Fruit fly (Drosophila melanogaster): ENCODE data around the gene fbl.

DNA sequence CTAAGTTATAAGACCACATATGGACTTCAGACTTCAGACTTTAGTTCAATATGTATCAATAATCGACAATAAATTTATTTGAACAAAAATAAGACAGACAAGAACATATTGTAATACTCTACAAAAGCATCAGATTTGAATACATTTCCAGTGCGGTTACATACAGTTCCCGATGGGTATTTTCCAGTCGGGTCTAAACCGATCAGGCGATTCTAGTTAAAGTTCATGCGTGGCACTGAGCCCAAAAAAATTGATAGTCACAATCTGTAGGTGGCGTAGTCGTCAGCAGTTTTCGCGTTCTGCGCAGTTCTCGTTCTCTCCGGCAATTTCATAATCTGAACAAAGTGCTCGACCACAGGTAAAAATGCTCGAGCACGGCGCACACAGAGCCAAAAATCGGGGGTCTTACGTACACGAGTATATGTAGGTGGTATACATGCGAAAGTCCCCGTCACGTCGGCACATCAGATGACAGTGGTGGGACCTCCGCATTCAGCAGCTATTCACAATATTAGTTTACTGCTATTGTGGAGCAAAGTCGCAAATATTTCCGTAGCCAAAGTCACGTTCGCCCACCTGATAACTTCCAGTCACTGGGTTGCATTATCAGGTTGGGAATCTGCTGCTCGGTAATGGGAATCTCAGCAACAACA lies 11.2 kb downstream of the fbl start:
- no peak for TF ChIP-seq ttk (optimal IDR thresholded peaks at IDR 0.05)
- TF ChIP-seq h (optimal IDR thresholded peaks at IDR 0.05) = no peak
- TF ChIP-seq psq (optimal IDR thresholded peaks at IDR 0.05) = no peak
- TF ChIP-seq Sin3A (optimal IDR thresholded peaks at IDR 0.05) = no peak
- TF ChIP-seq insv (optimal IDR thresholded peaks at IDR 0.05) = no peak

All from Kc167 (cell line).